Worm (Caenorhabditis elegans) whole organism, L4/young adult: ENCODE data around the gene wsp-1.

Source experiments
- W03F9.2 ChIP-seq: fragments of 150-350 bp; optimal IDR thresholded peaks from 2 replicates; lab custom pipeline; 2014; ENCODE audit warnings: missing biosample characterization, missing genetic modification characterization
- dao-5 ChIP-seq: sonication (generic microtip); optimal IDR thresholded peaks from 2 replicates; lab custom pipeline; 2016; ENCODE audit warnings: missing genotype, missing genetic modification characterization, moderate library complexity, missing compliant biosample characterization
- him-1 ChIP-seq: sonication (generic microtip); optimal IDR thresholded peaks from 2 replicates; lab custom pipeline; 2016; ENCODE audit warnings: missing genotype, missing genetic modification reagents, missing genetic modification characterization, missing compliant biosample characterization

ce11 chrIV:8219987-8220386 is 21.2 kb upstream of the wsp-1 start, which contains the start of gene ocr-2:
- TF ChIP-seq him-1 (no peak), W03F9.2 (tag; lab: Kevin White, UChicago) (no peak), dao-5 (tag; lab: Kevin White, UChicago) (no peak)
